Fruit fly (Drosophila melanogaster): ENCODE measurements around the gene MED6.
A peak's percentile ranks its signal among the peaks of the same experiment; 100 is the strongest.

The MED6 gene

dm6 chr3R:9770127-9770526 is 1.3 kb upstream of the MED6 start (continued):
- peak; percentile 27; the same call in 1 of the 2 replicates for TF ChIP-seq Rfx (GFP tag; IDR thresholded peaks at IDR 0.05)
- TF ChIP-seq chinmo (GFP tag; IDR thresholded peaks at IDR 0.05; ENCODE audit: partially characterized antibody) = peak; percentile 86; the same call in 3 of the 4 replicates
- TF ChIP-seq lab (GFP tag; optimal IDR thresholded peaks at IDR 0.05) = peak; percentile 7

dm6 chr3R:9767620-9768592 is 878 bp downstream of the MED6 start, which contains the start of gene Naa80:
Gene Naa80, plus strand, starts transcription at chr3R:9767834.
- TF ChIP-seq CG12299 (tag; optimal IDR thresholded peaks at IDR 0.05) (peak; percentile 31), CG2129 (GFP tag; IDR thresholded peaks at IDR 0.05; ENCODE audit: partially characterized antibody) (no peak), btn (GFP tag; optimal IDR thresholded peaks at IDR 0.05) (no peak), CG4328 (GFP tag; optimal IDR thresholded peaks at IDR 0.05) (peak; percentile 1), ap (GFP tag; IDR thresholded peaks at IDR 0.05) (no peak), ind (GFP tag; optimal IDR thresholded peaks at IDR 0.05) (peak; percentile 72), NC2β (GFP tag; optimal IDR thresholded peaks at IDR 0.05) (peak; percentile 31), Hmx (GFP tag; optimal IDR thresholded peaks at IDR 0.05) (no peak), CG2120 (GFP tag; optimal IDR thresholded peaks at IDR 0.05) (peak; percentile 89), vfl (GFP tag; optimal IDR thresholded peaks at IDR 0.05) (peak; percentile 77), Sox102F (GFP tag; optimal IDR thresholded peaks at IDR 0.05) (no peak), CG2202 (tag; optimal IDR thresholded peaks at IDR 0.05) (no peak), CG1647 (GFP tag; optimal IDR thresholded peaks at IDR 0.05) (peak; percentile 73), kni (GFP tag; optimal IDR thresholded peaks at IDR 0.05) (peak; percentile 54), CG13624 (GFP tag; optimal IDR thresholded peaks at IDR 0.05) (peak; percentile 88), Dad (GFP tag; optimal IDR thresholded peaks at IDR 0.05) (peak; percentile 69), sima (GFP tag; optimal IDR thresholded peaks at IDR 0.05) (no peak), Tbp (GFP tag; optimal IDR thresholded peaks at IDR 0.05) (peak; percentile 9), tll (GFP tag; optimal IDR thresholded peaks at IDR 0.05) (peak in 1 of 2 experiments; percentile 32), CG16813 (GFP tag; IDR thresholded peaks at IDR 0.05; ENCODE audit: partially characterized antibody) (peak; percentile 46; the same call in 1 of the 3 replicates), twi (tag; optimal IDR thresholded peaks at IDR 0.05) (peak; percentile 5), CG14667 (GFP tag; IDR thresholded peaks at IDR 0.05) (no peak; the same call in 1 of the 2 replicates), lbe (GFP tag; optimal IDR thresholded peaks at IDR 0.05) (peak; percentile 63), CG6175 (GFP tag; IDR thresholded peaks at IDR 0.05) (peak; percentile 70; the same call in 2 of the 3 replicates), otp (GFP tag; IDR thresholded peaks at IDR 0.05) (0 out of 3 replicates have a peak, but pooled peaks have one; percentile 6), Atf3 (GFP tag; optimal IDR thresholded peaks at IDR 0.05) (peak; percentile 45), mirr (GFP tag; optimal IDR thresholded peaks at IDR 0.05) (peak; percentile 28), salm (tag; optimal IDR thresholded peaks at IDR 0.05) (no peak), CG8765 (GFP tag; IDR thresholded peaks at IDR 0.05) (peak; percentile 38; the same call in 1 of the 2 replicates), onecut (GFP tag; IDR thresholded peaks at IDR 0.05) (peak; percentile 41; the same call in 1 of the 2 replicates), Six4 (GFP tag; optimal IDR thresholded peaks at IDR 0.05) (peak; percentile 1), CG7556 (GFP tag; optimal IDR thresholded peaks at IDR 0.05) (peak; percentile 48), CG11085 (GFP tag; IDR thresholded peaks at IDR 0.05) (peak; percentile 8; the same call in 1 of the 2 replicates), CG3407 (GFP tag; optimal IDR thresholded peaks at IDR 0.05) (no peak), CG10462 (GFP tag; optimal IDR thresholded peaks at IDR 0.05) (no peak), CG8290 (GFP tag; optimal IDR thresholded peaks at IDR 0.05) (peak; percentile 40), CG8290 (tag; optimal IDR thresholded peaks at IDR 0.05) (peak in 1 of 2 experiments; percentile 90), CG12104 (GFP tag; optimal IDR thresholded peaks at IDR 0.05) (peak; percentile 36), CG10366 (GFP tag; IDR thresholded peaks at IDR 0.05) (peak; percentile 41; the same call in 1 of the 2 replicates), tup (GFP tag; optimal IDR thresholded peaks at IDR 0.05) (peak; percentile 58), CG6854 (GFP tag; optimal IDR thresholded peaks at IDR 0.05) (no peak), CG15696 (tag; optimal IDR thresholded peaks at IDR 0.05) (peak; percentile 53), Nf-YC (tag; optimal IDR thresholded peaks at IDR 0.05) (peak; percentile 52)
